Worm (Caenorhabditis elegans) whole organism, L2 larva: ENCODE results near the gene W02B12.13.
"Not testable (repeated sequence)": the region's sequence is repeated elsewhere in the genome, so short reads cannot be mapped to it uniquely, and the experiment has no call there.

Experiments used
- C34F6.9 ChIP-seq: fragments of 150-350 bp; optimal IDR thresholded peaks from 2 replicates; lab custom pipeline; 2014; ENCODE audit warnings: missing biosample characterization, missing genetic modification characterization
- F13H6.1 ChIP-seq: sonication (generic microtip); optimal IDR thresholded peaks from 2 replicates; lab custom pipeline; 2016; ENCODE audit warnings: missing genetic modification characterization, missing compliant biosample characterization
- R02D3.7 ChIP-seq: fragments of 150-350 bp; optimal IDR thresholded peaks from 2 replicates; lab custom pipeline; 2014; ENCODE audit warnings: missing biosample characterization, missing genetic modification characterization
- Y55F3AM.14 ChIP-seq: fragments of 200-800 bp; sonication (Bioruptor generic); optimal IDR thresholded peaks from 2 replicates; lab custom pipeline; 2018; ENCODE audit warnings: mild to moderate bottlenecking, missing genetic modification characterization, missing compliant biosample characterization
- alr-1 ChIP-seq: fragments of 150-350 bp; optimal IDR thresholded peaks from 2 replicates; lab custom pipeline; 2014; ENCODE audit warnings: missing biosample characterization, missing genetic modification characterization
- aly-2 ChIP-seq: fragments of 150-350 bp; optimal IDR thresholded peaks from 2 replicates; lab custom pipeline; 2014; ENCODE audit warnings: missing biosample characterization, missing genetic modification characterization
- blmp-1 ChIP-seq: sonication (generic microtip); optimal IDR thresholded peaks from 2 replicates; lab custom pipeline; 2017; ENCODE audit warnings: missing genetic modification characterization, mild to moderate bottlenecking, missing compliant biosample characterization, antibody characterized with exemption, moderate library complexity; ENCODE audit not compliant: insufficient read depth
- ceh-16 ChIP-seq: fragments of 150-350 bp; optimal IDR thresholded peaks from 2 replicates; lab custom pipeline; 2014; ENCODE audit warnings: missing biosample characterization, missing genetic modification characterization
- ceh-82 ChIP-seq: fragments of 150-350 bp; optimal IDR thresholded peaks from 2 replicates; lab custom pipeline; 2014; ENCODE audit warnings: missing biosample characterization, missing genetic modification characterization
- egl-27 ChIP-seq: sonication (generic microtip); optimal IDR thresholded peaks from 3 replicates; lab custom pipeline; 2017; ENCODE audit warnings: missing biosample characterization, missing genetic modification reagents, missing genetic modification characterization
- elt-1 ChIP-seq: fragments of 150-350 bp; optimal IDR thresholded peaks from 2 replicates; lab custom pipeline; 2014; ENCODE audit warnings: missing biosample characterization, missing genetic modification characterization
- fos-1 ChIP-seq: fragments of 150-350 bp; optimal IDR thresholded peaks from 2 replicates; lab custom pipeline; 2014; ENCODE audit warnings: missing biosample characterization, missing genetic modification characterization
- lin-13 ChIP-seq: fragments of 150-350 bp; optimal IDR thresholded peaks from 2 replicates; lab custom pipeline; 2014; ENCODE audit warnings: missing biosample characterization, missing genetic modification reagents, missing genetic modification characterization
- mab-5 ChIP-seq: fragments of 150-350 bp; optimal IDR thresholded peaks from 2 replicates; lab custom pipeline; 2014; ENCODE audit warnings: missing biosample characterization, missing genetic modification characterization
- mbf-1 ChIP-seq: sonication (generic microtip); optimal IDR thresholded peaks from 2 replicates; lab custom pipeline; 2017; ENCODE audit warnings: missing biosample characterization, missing genetic modification characterization
- mdl-1 ChIP-seq, 2 experiments: fragments of 150-350 bp in 1 of 2; sonication (generic microtip) in 1 of 2; optimal IDR thresholded peaks; 2 replicates each; lab custom pipeline; 2017; ENCODE audit warnings: missing biosample characterization in 2 of 2, missing genetic modification characterization in 2 of 2
- nhr-10 ChIP-seq: sonication (generic microtip); optimal IDR thresholded peaks from 2 replicates; lab custom pipeline; 2017; ENCODE audit warnings: missing biosample characterization, missing genetic modification characterization
- nhr-12 ChIP-seq: fragments of 150-350 bp; optimal IDR thresholded peaks from 2 replicates; lab custom pipeline; 2014; ENCODE audit warnings: missing biosample characterization, missing genetic modification characterization
- nhr-129 ChIP-seq: fragments of 150-350 bp; optimal IDR thresholded peaks from 2 replicates; lab custom pipeline; 2014; ENCODE audit warnings: missing biosample characterization, missing genetic modification characterization
- nhr-21 ChIP-seq: fragments of 150-350 bp; optimal IDR thresholded peaks from 2 replicates; lab custom pipeline; 2014; ENCODE audit warnings: missing biosample characterization, missing genetic modification characterization
- nhr-23 ChIP-seq: fragments of 150-350 bp; optimal IDR thresholded peaks from 2 replicates; lab custom pipeline; 2014; ENCODE audit warnings: missing biosample characterization, missing genetic modification reagents, missing genetic modification characterization
- nhr-237 ChIP-seq: fragments of 150-350 bp; optimal IDR thresholded peaks from 2 replicates; lab custom pipeline; 2014; ENCODE audit warnings: missing biosample characterization, missing genetic modification characterization
- nhr-25 ChIP-seq: fragments of 150-350 bp; sonication (generic microtip); optimal IDR thresholded peaks from 3 replicates; lab custom pipeline; 2014; ENCODE audit warnings: missing biosample characterization, missing genetic modification characterization
- nhr-6 ChIP-seq: fragments of 150-350 bp; optimal IDR thresholded peaks from 2 replicates; lab custom pipeline; 2014; ENCODE audit warnings: missing biosample characterization, missing genetic modification characterization
- sem-4 ChIP-seq: fragments of 150-350 bp; optimal IDR thresholded peaks from 2 replicates; lab custom pipeline; 2014; ENCODE audit warnings: missing biosample characterization, missing genetic modification reagents, missing genetic modification characterization
- skn-1 ChIP-seq: sonication (generic microtip); optimal IDR thresholded peaks from 2 replicates; lab custom pipeline; 2017; ENCODE audit warnings: missing biosample characterization, missing genetic modification characterization
- sma-3 ChIP-seq: sonication (generic microtip); optimal IDR thresholded peaks from 2 replicates; lab custom pipeline; 2016; ENCODE audit warnings: missing genetic modification reagents, missing genetic modification characterization, missing compliant biosample characterization
- sma-9 ChIP-seq, 2 experiments: fragments of 150-350 bp in 1 of 2; sonication (generic microtip) in 1 of 2; optimal IDR thresholded peaks; 2 replicates each; lab custom pipeline; 2014 to 2016; ENCODE audit warnings: missing genetic modification characterization in 2 of 2, mild to moderate bottlenecking in 1 of 2, missing biosample characterization in 1 of 2, missing compliant biosample characterization in 1 of 2, missing genetic modification reagents in 1 of 2, moderate library complexity in 1 of 2
- snpc-4 ChIP-seq: fragments of 150-350 bp; optimal IDR thresholded peaks from 2 replicates; lab custom pipeline; 2014; ENCODE audit warnings: missing biosample characterization, missing genetic modification characterization
- unc-39 ChIP-seq: fragments of 150-350 bp; optimal IDR thresholded peaks from 2 replicates; lab custom pipeline; 2014; ENCODE audit warnings: missing biosample characterization, missing genetic modification characterization
- unc-55 ChIP-seq: fragments of 150-350 bp; sonication (generic microtip); optimal IDR thresholded peaks from 3 replicates; lab custom pipeline; 2014; ENCODE audit warnings: missing biosample characterization, missing genetic modification reagents, missing genetic modification characterization
- unc-62 ChIP-seq: fragments of 150-350 bp; optimal IDR thresholded peaks from 2 replicates; lab custom pipeline; 2014; ENCODE audit warnings: missing biosample characterization, missing genetic modification reagents, missing genetic modification characterization
- zag-1 ChIP-seq: fragments of 150-350 bp; optimal IDR thresholded peaks from 2 replicates; lab custom pipeline; 2014; ENCODE audit warnings: missing biosample characterization, missing genetic modification characterization
- ztf-1 ChIP-seq: fragments of 200-800 bp; sonication (Bioruptor generic); conservative IDR thresholded peaks from 2 replicates; pipeline ENCODE4 v1.3.6; 2022; ENCODE audit warnings: missing genetic modification characterization, missing compliant biosample characterization

Gene W02B12.13

ce11 chrII:11440265-11440664 is 4.8 kb upstream of the W02B12.13 start, which contains the start of gene VW02B12L.2 (continued):
- no peak for TF ChIP-seq snpc-4 (tag; lab: Kevin White, UChicago)

- not testable (repeated sequence) for TF ChIP-seq F13H6.1 (tag; lab: Kevin White, UChicago); skn-1 (tag; lab: Kevin White, UChicago); zag-1
- TF ChIP-seq, all 48 proteins: peak for 0; not testable (repeated sequence) for 48
Observed at ce11 chrII:11442425-11442824, 2.6 kb upstream of the W02B12.13 start, which contains the start of gene ebp-2. Gene ebp-2, plus strand, starts transcription at chrII:11442725.

ce11 chrII:11443128-11443527 is 1.9 kb upstream of the W02B12.13 start:
- no peak for TF ChIP-seq mab-5 (tag; lab: Kevin White, UChicago)
- TF ChIP-seq C34F6.9 (tag; lab: Kevin White, UChicago): no peak
- no peak for TF ChIP-seq nhr-10 (tag; lab: Kevin White, UChicago)
- TF ChIP-seq egl-27 (tag; lab: Kevin White, UChicago): no peak
- no peak for TF ChIP-seq mdl-1 (tag; optimal IDR thresholded peaks at IDR 0.05; lab: Kevin White, UChicago)

ce11 chrII:11443862-11444261 is 1.2 kb upstream of the W02B12.13 start, which contains the start of gene adbp-1:
Gene adbp-1, plus strand, starts transcription at chrII:11444162.
- TF ChIP-seq sma-9 (GFP tag; optimal IDR thresholded peaks at IDR 0.05; lab: Kevin White, UChicago) (no peak), sma-9 (tag; optimal IDR thresholded peaks at IDR 0.05; lab: Kevin White, UChicago) (no peak)

- TF ChIP-seq fos-1 (tag; lab: Kevin White, UChicago) (peak; percentile 79), skn-1 (tag; lab: Kevin White, UChicago) (peak; percentile 50), Y55F3AM.14 (no peak)
Observed at ce11 chrII:11448753-11449152, 3.7 kb downstream of the W02B12.13 start, which contains the start of gene W02B12.1. Gene W02B12.1, plus strand, starts transcription at chrII:11449021.

- TF ChIP-seq unc-39 (tag; lab: Kevin White, UChicago) (no peak), nhr-12 (tag; lab: Kevin White, UChicago) (no peak), ceh-82 (no peak), nhr-237 (tag; lab: Kevin White, UChicago) (no peak), nhr-21 (tag; lab: Kevin White, UChicago) (no peak), snpc-4 (tag; lab: Kevin White, UChicago) (no peak), unc-55 (GFP tag; lab: Kevin White, UChicago) (no peak), nhr-10 (tag; lab: Kevin White, UChicago) (no peak), sem-4 (tag; lab: Kevin White, UChicago) (no peak), R02D3.7 (tag; lab: Kevin White, UChicago) (no peak), lin-13 (GFP tag; lab: Kevin White, UChicago) (no peak), elt-1 (tag; lab: Kevin White, UChicago) (no peak), mbf-1 (tag; lab: Kevin White, UChicago) (no peak), egl-27 (tag; lab: Kevin White, UChicago) (no peak), blmp-1 (tag; lab: Kevin White, UChicago) (no peak), alr-1 (tag; lab: Kevin White, UChicago) (no peak), ceh-16 (no peak), mdl-1 (tag; optimal IDR thresholded peaks at IDR 0.05; lab: Kevin White, UChicago) (no peak), unc-62 (GFP tag; lab: Kevin White, UChicago) (no peak), sma-3 (no peak)
Observed at ce11 chrII:11450882-11451281, 5.8 kb downstream of the W02B12.13 start.

- no peak for TF ChIP-seq nhr-23 (tag; lab: Kevin White, UChicago)
- no peak for TF ChIP-seq ceh-16
- no peak for TF ChIP-seq sma-3
- no peak for TF ChIP-seq alr-1 (tag; lab: Kevin White, UChicago)
- no peak for TF ChIP-seq sma-9 (GFP tag; optimal IDR thresholded peaks at IDR 0.05; lab: Kevin White, UChicago)
- no peak for TF ChIP-seq sma-9 (tag; optimal IDR thresholded peaks at IDR 0.05; lab: Kevin White, UChicago)
- TF ChIP-seq nhr-12 (tag; lab: Kevin White, UChicago): no peak
- TF ChIP-seq fos-1 (tag; lab: Kevin White, UChicago): no peak
- TF ChIP-seq nhr-21 (tag; lab: Kevin White, UChicago): no peak
- no peak for TF ChIP-seq lin-13 (GFP tag; lab: Kevin White, UChicago)
- no peak for TF ChIP-seq ztf-1 (GFP tag; lab: Robert Waterston, UW)
- no peak for TF ChIP-seq aly-2
- no peak for TF ChIP-seq nhr-129
- no peak for TF ChIP-seq nhr-6 (tag; lab: Kevin White, UChicago)
- no peak for TF ChIP-seq mdl-1 (tag; optimal IDR thresholded peaks at IDR 0.05; lab: Kevin White, UChicago)
- TF ChIP-seq nhr-25: no peak
Observed at ce11 chrII:11451738-11452137, 6.7 kb downstream of the W02B12.13 start.
